Worm (Caenorhabditis elegans): ENCODE results near the gene anoh-2.

The anoh-2 gene

DNA sequence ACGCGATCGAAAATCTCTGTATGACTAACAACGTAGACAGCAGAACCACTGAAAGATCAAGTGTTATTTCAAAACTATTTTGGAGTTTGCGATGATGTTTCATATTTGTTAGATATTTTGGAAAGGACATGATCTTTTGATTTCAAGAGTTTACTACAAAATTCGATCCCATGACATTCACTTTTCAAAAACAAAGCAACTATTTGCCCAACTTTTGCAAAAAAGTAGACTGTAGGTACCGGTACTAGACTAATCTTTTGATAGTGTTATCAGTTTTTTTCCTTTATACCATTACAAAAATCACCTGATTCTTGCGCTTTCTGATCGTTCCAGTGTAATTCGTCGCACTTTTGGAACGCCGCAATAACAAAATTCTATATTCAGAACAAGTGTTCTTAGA lies 38.1 kb upstream of the anoh-2 start:
- TF ChIP-seq hmg-4 (GFP tag; optimal IDR thresholded peaks at IDR 0.05) (no peak), F13C5.2 (tag; optimal IDR thresholded peaks at IDR 0.05) (no peak), scrt-1 (GFP tag; IDR thresholded peaks at IDR 0.05) (no peak), ets-7 (tag; optimal IDR thresholded peaks at IDR 0.05) (no peak), flt-1 (GFP tag; IDR thresholded peaks at IDR 0.05) (no peak), pes-1 (GFP tag; IDR thresholded peaks at IDR 0.05) (no peak), tbx-37 (GFP tag; conservative IDR thresholded peaks at IDR 0.05) (no peak), B0310.2 (tag; optimal IDR thresholded peaks at IDR 0.05) (no peak), tbx-11 (GFP tag; IDR thresholded peaks at IDR 0.05) (no peak), ceh-36 (tag; optimal IDR thresholded peaks at IDR 0.05) (no peak), hnd-1 (tag; optimal IDR thresholded peaks at IDR 0.05) (no peak)

DNA sequence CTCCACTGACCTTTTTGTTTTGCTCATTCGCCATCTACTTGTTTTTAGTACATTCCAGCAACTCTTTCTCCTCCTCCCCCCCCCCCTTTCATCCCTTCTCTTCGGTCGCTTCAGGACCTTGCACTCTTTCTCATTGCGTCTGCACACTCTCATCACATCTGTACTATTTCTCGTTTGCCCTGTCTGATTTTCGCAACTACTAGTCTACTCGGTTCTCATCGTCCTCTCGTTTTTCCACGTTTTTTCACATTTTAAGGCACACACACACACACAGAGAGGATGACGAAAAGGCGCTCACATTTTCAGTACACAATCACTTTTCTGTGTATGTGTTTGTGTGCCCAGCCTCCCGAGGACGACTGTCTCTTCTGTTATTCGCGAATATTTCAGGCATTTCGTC lies 37.6 kb upstream of the anoh-2 start:
- TF ChIP-seq hnd-1 (tag; optimal IDR thresholded peaks at IDR 0.05) (no peak), scrt-1 (GFP tag; IDR thresholded peaks at IDR 0.05) (no peak), hmbx-1 (tag; optimal IDR thresholded peaks at IDR 0.05) (no peak), sea-1 (GFP tag; conservative IDR thresholded peaks at IDR 0.05) (no peak), ceh-13 (GFP tag; optimal IDR thresholded peaks at IDR 0.05) (no peak), flt-1 (GFP tag; IDR thresholded peaks at IDR 0.05) (no peak), hmg-4 (GFP tag; optimal IDR thresholded peaks at IDR 0.05) (no peak), ets-7 (tag; optimal IDR thresholded peaks at IDR 0.05) (no peak), B0310.2 (tag; optimal IDR thresholded peaks at IDR 0.05) (no peak), tbx-37 (GFP tag; conservative IDR thresholded peaks at IDR 0.05) (no peak), aly-1 (tag; optimal IDR thresholded peaks at IDR 0.05) (no peak), tra-4 (tag; optimal IDR thresholded peaks at IDR 0.05) (no peak), ceh-36 (tag; optimal IDR thresholded peaks at IDR 0.05) (no peak), tbx-11 (GFP tag; IDR thresholded peaks at IDR 0.05) (no peak), ama-1 (optimal IDR thresholded peaks at IDR 0.05) (no peak), F13C5.2 (tag; optimal IDR thresholded peaks at IDR 0.05) (no peak), pes-1 (GFP tag; IDR thresholded peaks at IDR 0.05) (no peak)

DNA sequence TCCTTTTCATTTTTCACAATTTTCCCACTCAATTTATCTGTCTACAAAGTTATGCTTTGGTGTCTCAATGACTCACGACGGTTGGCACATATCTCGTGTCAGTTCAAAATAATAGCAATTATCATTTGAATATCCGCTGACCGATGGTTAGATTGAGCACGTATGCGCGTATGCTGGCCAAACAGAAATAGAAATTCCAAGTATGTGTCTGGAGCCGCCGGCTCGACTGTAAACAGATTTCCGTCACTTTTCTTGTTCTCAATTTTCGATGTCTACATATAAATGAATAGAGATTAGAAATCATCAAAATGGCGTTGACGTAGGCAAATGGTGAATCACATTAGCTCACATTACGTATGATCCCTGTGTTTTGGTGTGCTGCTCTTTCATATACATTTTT lies 37.0 kb upstream of the anoh-2 start:
- TF ChIP-seq hnd-1 (tag; optimal IDR thresholded peaks at IDR 0.05), result no peak

DNA sequence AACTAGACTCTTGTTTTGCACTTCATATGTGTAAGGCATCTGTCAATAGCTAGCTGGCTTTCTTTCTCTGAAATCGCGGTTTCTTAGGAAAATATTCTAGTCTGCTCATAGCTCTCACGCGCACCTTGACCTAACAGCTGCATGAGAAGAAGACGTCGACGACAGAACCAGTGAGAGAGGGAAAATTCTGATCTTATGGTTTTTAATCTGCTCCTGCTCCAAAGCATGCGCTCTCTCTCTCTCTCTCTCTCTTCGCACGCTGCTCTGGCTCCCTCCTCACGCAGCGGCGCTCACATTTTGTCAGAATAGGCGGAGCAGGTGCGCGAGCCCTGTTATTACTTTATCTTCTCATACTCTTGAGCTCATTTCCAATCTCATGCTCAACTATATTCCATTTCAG lies 36.0 kb upstream of the anoh-2 start:
- no peak for TF ChIP-seq F13C5.2 (tag; optimal IDR thresholded peaks at IDR 0.05)
- TF ChIP-seq B0310.2 (tag; optimal IDR thresholded peaks at IDR 0.05), result peak; percentile 2

DNA sequence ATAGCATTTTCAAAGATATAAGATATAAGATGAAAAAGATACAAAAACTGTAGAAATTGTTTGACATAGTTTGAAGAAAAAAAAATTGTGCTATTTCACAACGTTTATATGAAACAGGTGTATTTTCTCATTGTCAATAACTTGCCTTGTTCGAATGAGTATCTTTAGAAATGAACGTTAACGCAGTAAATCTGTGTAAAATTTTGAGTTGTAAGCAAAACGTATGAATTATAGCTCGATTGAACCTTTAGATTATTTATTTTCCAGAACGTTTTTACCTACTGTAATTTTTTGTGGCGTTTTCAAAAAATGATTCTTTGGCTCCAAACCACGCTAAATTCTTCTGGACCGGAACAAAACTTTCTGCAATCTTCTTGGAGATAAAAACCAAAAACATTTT lies 26.4 kb upstream of the anoh-2 start:
- no peak for TF ChIP-seq ama-1 (optimal IDR thresholded peaks at IDR 0.05)
- no peak for TF ChIP-seq tbx-37 (GFP tag; conservative IDR thresholded peaks at IDR 0.05)
- no peak for TF ChIP-seq ceh-36 (tag; optimal IDR thresholded peaks at IDR 0.05)
- no peak for TF ChIP-seq scrt-1 (GFP tag; IDR thresholded peaks at IDR 0.05)
- no peak for TF ChIP-seq sea-1 (GFP tag; conservative IDR thresholded peaks at IDR 0.05)
- TF ChIP-seq flt-1 (GFP tag; IDR thresholded peaks at IDR 0.05), result no peak
- no peak for TF ChIP-seq aly-1 (tag; optimal IDR thresholded peaks at IDR 0.05)
- TF ChIP-seq hnd-1 (tag; optimal IDR thresholded peaks at IDR 0.05), result no peak
- no peak for TF ChIP-seq tra-4 (tag; optimal IDR thresholded peaks at IDR 0.05)

DNA sequence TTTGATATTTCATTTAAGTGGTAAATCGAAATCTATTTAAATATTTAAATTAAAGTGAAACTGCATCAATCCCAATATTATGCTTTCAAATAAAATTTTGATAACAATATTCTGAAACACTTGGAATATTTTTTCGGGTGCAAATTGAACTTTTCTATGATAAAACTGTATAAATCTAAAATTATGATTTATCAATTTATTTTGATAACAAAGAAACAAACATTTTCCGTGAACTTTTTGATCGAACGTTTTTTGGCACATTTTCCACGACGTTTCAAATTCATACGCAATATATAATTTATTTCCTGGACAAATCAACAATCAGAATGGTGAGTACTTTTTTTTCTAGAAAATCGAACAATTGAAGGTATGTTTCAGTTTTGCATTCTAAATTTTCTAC lies 25.3 kb upstream of the anoh-2 start, which contains the start of gene irld-4:
irld-4 (plus strand) TSS at position 301 of the 400 bp plus-strand sequence.
- TF ChIP-seq tbx-11 (GFP tag; IDR thresholded peaks at IDR 0.05) (no peak), flt-1 (GFP tag; IDR thresholded peaks at IDR 0.05) (no peak), ama-1 (optimal IDR thresholded peaks at IDR 0.05) (no peak), tra-4 (tag; optimal IDR thresholded peaks at IDR 0.05) (no peak), B0310.2 (tag; optimal IDR thresholded peaks at IDR 0.05) (no peak), tbx-37 (GFP tag; conservative IDR thresholded peaks at IDR 0.05) (no peak)

DNA sequence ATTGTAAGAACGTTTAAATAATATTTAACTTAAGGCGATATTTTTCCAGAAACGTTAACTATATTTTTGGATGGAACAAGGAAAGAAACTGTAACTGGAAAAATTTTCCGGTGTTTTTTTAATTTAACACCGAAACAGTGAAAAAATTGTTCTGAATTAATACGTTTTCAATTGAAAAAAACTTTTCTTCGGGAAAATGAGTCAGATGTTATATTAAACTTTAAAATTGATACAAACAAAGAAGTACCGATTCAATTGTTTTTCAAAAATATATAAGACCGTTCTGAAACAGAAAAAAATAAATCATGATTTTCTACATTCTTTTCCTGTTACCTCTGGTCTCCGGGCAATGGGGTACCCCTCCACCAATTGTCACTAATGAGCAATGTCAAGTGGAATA lies 23.3 kb upstream of the anoh-2 start, which contains the start of gene ule-2:
ule-2 (plus strand) TSS at position 301 of the 400 bp plus-strand sequence.
- TF ChIP-seq ceh-13 (GFP tag; optimal IDR thresholded peaks at IDR 0.05), result no peak
- no peak for TF ChIP-seq F13C5.2 (tag; optimal IDR thresholded peaks at IDR 0.05)
- TF ChIP-seq scrt-1 (GFP tag; IDR thresholded peaks at IDR 0.05), result no peak
- TF ChIP-seq B0310.2 (tag; optimal IDR thresholded peaks at IDR 0.05), result no peak
- TF ChIP-seq hnd-1 (tag; optimal IDR thresholded peaks at IDR 0.05), result no peak
- no peak for TF ChIP-seq sea-1 (GFP tag; conservative IDR thresholded peaks at IDR 0.05)
- TF ChIP-seq pes-1 (GFP tag; IDR thresholded peaks at IDR 0.05), result no peak
- no peak for TF ChIP-seq tbx-11 (GFP tag; IDR thresholded peaks at IDR 0.05)
- no peak for TF ChIP-seq ets-7 (tag; optimal IDR thresholded peaks at IDR 0.05)
- no peak for TF ChIP-seq ceh-36 (tag; optimal IDR thresholded peaks at IDR 0.05)
- no peak for TF ChIP-seq aly-1 (tag; optimal IDR thresholded peaks at IDR 0.05)
- no peak for TF ChIP-seq tbx-37 (GFP tag; conservative IDR thresholded peaks at IDR 0.05)

DNA sequence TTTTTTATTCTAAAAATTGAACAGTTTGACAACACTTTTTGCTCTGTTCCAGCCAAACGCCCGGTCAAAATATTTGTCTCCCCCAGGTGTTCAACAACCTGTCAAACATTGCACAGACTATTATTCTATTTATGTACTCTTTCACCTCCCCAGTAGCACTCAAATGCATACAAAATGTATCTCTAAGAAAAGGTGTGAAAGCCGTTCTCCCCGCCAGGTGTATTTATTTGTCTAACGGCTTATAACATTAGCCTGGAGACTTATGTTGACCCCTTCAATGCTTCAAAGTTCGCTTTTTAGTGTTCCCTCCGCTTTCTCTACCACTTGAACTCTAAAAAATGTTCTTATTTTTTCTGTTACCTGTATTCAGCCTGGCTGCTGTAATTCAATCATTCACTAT lies 20.7 kb upstream of the anoh-2 start, which contains the start of gene srlf-27:
srlf-27 (plus strand) TSS at position 301 of the 400 bp plus-strand sequence.
- no peak for TF ChIP-seq hmg-4 (GFP tag; optimal IDR thresholded peaks at IDR 0.05)
- no peak for TF ChIP-seq B0310.2 (tag; optimal IDR thresholded peaks at IDR 0.05)
- TF ChIP-seq scrt-1 (GFP tag; IDR thresholded peaks at IDR 0.05), result no peak
- TF ChIP-seq ceh-13 (GFP tag; optimal IDR thresholded peaks at IDR 0.05), result no peak
- no peak for TF ChIP-seq hmbx-1 (tag; optimal IDR thresholded peaks at IDR 0.05)

DNA sequence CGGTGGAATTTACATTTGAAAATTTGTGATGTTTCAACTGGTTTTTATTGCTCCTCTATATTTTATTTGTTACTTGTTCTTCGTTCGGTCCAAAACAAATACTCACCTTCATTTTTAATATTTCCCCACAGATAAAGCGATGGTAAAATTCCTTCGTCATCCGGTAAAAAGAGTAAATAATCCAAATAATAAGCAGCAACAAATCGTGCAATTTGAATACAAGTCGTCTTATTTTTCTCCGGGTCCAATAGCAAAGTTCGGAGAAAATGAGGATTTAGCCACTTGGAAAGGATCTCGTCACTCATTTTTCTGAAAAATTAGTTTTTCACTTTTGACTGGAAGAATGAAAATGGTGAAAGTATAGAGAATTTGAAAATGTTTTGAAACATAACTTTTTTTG lies 5.0 kb upstream of the anoh-2 start, which contains the start of gene talp-3:
talp-3 (minus strand) TSS at position 315 of the 400 bp plus-strand sequence.
- TF ChIP-seq ceh-36 (tag; optimal IDR thresholded peaks at IDR 0.05) (no peak), B0310.2 (tag; optimal IDR thresholded peaks at IDR 0.05) (no peak), hmg-4 (GFP tag; optimal IDR thresholded peaks at IDR 0.05) (no peak), F13C5.2 (tag; optimal IDR thresholded peaks at IDR 0.05) (no peak), flt-1 (GFP tag; IDR thresholded peaks at IDR 0.05) (no peak), aly-1 (tag; optimal IDR thresholded peaks at IDR 0.05) (no peak), tra-4 (tag; optimal IDR thresholded peaks at IDR 0.05) (no peak), hmbx-1 (tag; optimal IDR thresholded peaks at IDR 0.05) (no peak), ceh-13 (GFP tag; optimal IDR thresholded peaks at IDR 0.05) (no peak), scrt-1 (GFP tag; IDR thresholded peaks at IDR 0.05) (no peak), sea-1 (GFP tag; conservative IDR thresholded peaks at IDR 0.05) (no peak)

All from whole organism, early embryonic.